Fruit fly (Drosophila melanogaster) whole organism, wandering third instar larva: ENCODE measurements around the gene CG44774.

ENCODE experiments used
- Abd-B ChIP-seq: fragments of >200 bp; optimal IDR thresholded peaks from 2 replicates; lab custom pipeline; 2017; ENCODE audit warnings: missing biosample characterization, missing genetic modification characterization
- CG32264 ChIP-seq: fragments of 200-800 bp; sonication (Bioruptor generic); optimal IDR thresholded peaks from 2 replicates; lab custom pipeline; 2016; ENCODE audit warnings: missing biosample characterization, missing genetic modification characterization
- CG9705 ChIP-seq: fragments of 200-800 bp; sonication (Bioruptor generic); optimal IDR thresholded peaks from 2 replicates; lab custom pipeline; 2018; ENCODE audit warnings: missing biosample characterization, mild to moderate bottlenecking, missing genetic modification characterization
- CrebA ChIP-seq: fragments of 200-800 bp; sonication (Bioruptor generic); optimal IDR thresholded peaks from 2 replicates; lab custom pipeline; 2016; ENCODE audit warnings: missing biosample characterization, mild to moderate bottlenecking, missing genetic modification characterization, borderline replicate concordance
- Dfd ChIP-seq: fragments of >200 bp; optimal IDR thresholded peaks from 2 replicates; lab custom pipeline; 2017; ENCODE audit warnings: missing biosample characterization, missing genetic modification characterization
- Dif ChIP-seq: fragments of 200-275, 200-300 bp; sonication (Bioruptor generic); optimal IDR thresholded peaks from 2 replicates; lab custom pipeline; 2018; ENCODE audit warnings: missing biosample characterization, missing genetic modification characterization; ENCODE audit not compliant: partially characterized antibody
- GATAd ChIP-seq: sonication (Bioruptor generic); optimal IDR thresholded peaks from 2 replicates; lab custom pipeline; 2016; ENCODE audit warnings: missing biosample characterization, missing genetic modification characterization
- HLH106 ChIP-seq: fragments of 200-800 bp; optimal IDR thresholded peaks from 3 replicates; lab custom pipeline; 2019; ENCODE audit warnings: missing biosample characterization, mild to moderate bottlenecking, missing genetic modification characterization, moderate library complexity
- Hnf4 ChIP-seq: fragments of 200-800 bp; sonication (Bioruptor generic); optimal IDR thresholded peaks from 2 replicates; lab custom pipeline; 2016; ENCODE audit warnings: missing biosample characterization, mild to moderate bottlenecking, missing genetic modification characterization
- Hr78 ChIP-seq: fragments of >200 bp; optimal IDR thresholded peaks from 2 replicates; lab custom pipeline; 2017; ENCODE audit warnings: missing biosample characterization, missing genetic modification characterization
- Hr83 ChIP-seq: fragments of 200-300 bp; sonication (Bioruptor generic); optimal IDR thresholded peaks from 2 replicates; lab custom pipeline; 2016; ENCODE audit warnings: missing biosample characterization, mild to moderate bottlenecking, missing genetic modification characterization, moderate library complexity; ENCODE audit not compliant: poor library complexity, severe bottlenecking
- Jra ChIP-seq: sonication (Bioruptor generic); optimal IDR thresholded peaks from 2 replicates; lab custom pipeline; 2016; ENCODE audit warnings: missing biosample characterization, missing genetic modification characterization
- Mio ChIP-seq: sonication (Bioruptor generic); optimal IDR thresholded peaks from 2 replicates; lab custom pipeline; 2016; ENCODE audit warnings: missing biosample characterization, missing genetic modification characterization
- Myc ChIP-seq: fragments of >200 bp; optimal IDR thresholded peaks from 2 replicates; lab custom pipeline; 2017
- N ChIP-seq: fragments of >200 bp; optimal IDR thresholded peaks from 2 replicates; lab custom pipeline; 2018; ENCODE audit warnings: missing biosample characterization, missing external identifiers, missing genetic modification characterization
- OdsH ChIP-seq: fragments of 200-800 bp; sonication (Bioruptor generic); optimal IDR thresholded peaks from 2 replicates; lab custom pipeline; 2016; ENCODE audit warnings: missing biosample characterization, mild to moderate bottlenecking, missing genetic modification characterization
- Rel ChIP-seq, 2 experiments: fragments of 200-800 bp; sonication (Bioruptor generic) in 1 of 2; optimal IDR thresholded peaks; 2 replicates in 1 of 2; 3 replicates in 1 of 2; lab custom pipeline; 2016 to 2019; ENCODE audit warnings: mild to moderate bottlenecking in 2 of 2, missing biosample characterization in 2 of 2, missing genetic modification characterization in 2 of 2, moderate library complexity in 1 of 2
- Sp1 ChIP-seq: fragments of 200-800 bp; sonication (Bioruptor generic); optimal IDR thresholded peaks from 3 replicates; lab custom pipeline; 2019; ENCODE audit warnings: missing biosample characterization, mild to moderate bottlenecking, missing genetic modification characterization, moderate library complexity
- Vsx2 ChIP-seq: fragments of 200-300, 225-300 bp; sonication (Bioruptor generic); optimal IDR thresholded peaks from 2 replicates; lab custom pipeline; 2018; ENCODE audit warnings: missing biosample characterization, missing genetic modification characterization; ENCODE audit not compliant: partially characterized antibody
- br ChIP-seq: fragments of 200-800 bp; sonication (Bioruptor generic); optimal IDR thresholded peaks from 2 replicates; lab custom pipeline; 2016; ENCODE audit warnings: missing biosample characterization, missing genetic modification characterization
- brk ChIP-seq: fragments of 200-800 bp; sonication (Bioruptor generic); optimal IDR thresholded peaks from 2 replicates; lab custom pipeline; 2016; ENCODE audit warnings: missing biosample characterization, mild to moderate bottlenecking, missing genetic modification characterization
- dl ChIP-seq, 2 experiments: fragments of 175-275, 200-275 bp in 1 of 2; fragments of 200-275 bp in 1 of 2; sonication (Bioruptor generic); optimal IDR thresholded peaks; lab custom pipeline; 2018; ENCODE audit warnings: mild to moderate bottlenecking in 2 of 2, missing biosample characterization in 2 of 2, missing genetic modification characterization in 2 of 2, moderate library complexity in 2 of 2; ENCODE audit not compliant: partially characterized antibody in 2 of 2, insufficient read depth in 1 of 2
- dmrt93B ChIP-seq: fragments of 200-800 bp; sonication (Bioruptor generic); optimal IDR thresholded peaks from 2 replicates; lab custom pipeline; 2018; ENCODE audit warnings: missing biosample characterization, mild to moderate bottlenecking, missing genetic modification characterization
- dsf ChIP-seq: sonication (Bioruptor generic); optimal IDR thresholded peaks from 2 replicates; lab custom pipeline; 2016; ENCODE audit warnings: missing biosample characterization, missing genetic modification characterization, borderline replicate concordance
- ey ChIP-seq: fragments of 200-800 bp; sonication (Bioruptor generic); optimal IDR thresholded peaks from 2 replicates; lab custom pipeline; 2016; ENCODE audit warnings: missing biosample characterization, missing genetic modification characterization
- foxo ChIP-seq, 2 experiments: fragments of 200-800 bp; sonication (Bioruptor generic); optimal IDR thresholded peaks; 2 replicates in 1 of 2; 3 replicates in 1 of 2; lab custom pipeline; 2016 to 2017; ENCODE audit warnings: missing biosample characterization in 2 of 2, missing genetic modification characterization in 2 of 2
- fru ChIP-seq: fragments of 200-800 bp; sonication (Bioruptor generic); optimal IDR thresholded peaks from 3 replicates; lab custom pipeline; 2016; ENCODE audit warnings: missing biosample characterization, mild to moderate bottlenecking, missing genetic modification characterization
- h ChIP-seq: fragments of 200-800 bp; sonication (Bioruptor generic); optimal IDR thresholded peaks from 3 replicates; lab custom pipeline; 2016; ENCODE audit warnings: missing biosample characterization, mild to moderate bottlenecking, missing genetic modification characterization
- jim ChIP-seq: fragments of 175-275, 200-325 bp; sonication (Bioruptor generic); optimal IDR thresholded peaks from 2 replicates; lab custom pipeline; 2016; ENCODE audit warnings: missing biosample characterization, mild to moderate bottlenecking, missing genetic modification characterization
- lola ChIP-seq: fragments of >200 bp; optimal IDR thresholded peaks from 2 replicates; lab custom pipeline; 2017; ENCODE audit warnings: missing biosample characterization, missing genetic modification characterization
- pan ChIP-seq: fragments of >200 bp; optimal IDR thresholded peaks from 2 replicates; lab custom pipeline; 2017
- psq ChIP-seq: fragments of 200-800 bp; sonication (Bioruptor generic); optimal IDR thresholded peaks from 3 replicates; lab custom pipeline; 2017; ENCODE audit warnings: missing biosample characterization, mild to moderate bottlenecking, missing genetic modification characterization, moderate library complexity
- rgr ChIP-seq: fragments of 200-800 bp; sonication (Bioruptor generic); optimal IDR thresholded peaks from 3 replicates; lab custom pipeline; 2016; ENCODE audit warnings: missing biosample characterization, mild to moderate bottlenecking, missing genetic modification characterization
- sage ChIP-seq: fragments of 200-800 bp; sonication (Bioruptor generic); optimal IDR thresholded peaks from 2 replicates; lab custom pipeline; 2016; ENCODE audit warnings: missing biosample characterization, mild to moderate bottlenecking, missing genetic modification characterization
- sv ChIP-seq: fragments of 200-800 bp; sonication (Bioruptor generic); optimal IDR thresholded peaks from 3 replicates; lab custom pipeline; 2016; ENCODE audit warnings: missing biosample characterization, missing genetic modification characterization
- tai ChIP-seq: sonication (Bioruptor generic); optimal IDR thresholded peaks from 2 replicates; lab custom pipeline; 2016; ENCODE audit warnings: missing biosample characterization, missing genetic modification characterization
- usp ChIP-seq: fragments of >200 bp; optimal IDR thresholded peaks from 2 replicates; lab custom pipeline; 2017; ENCODE audit warnings: missing biosample characterization, missing genetic modification characterization
- woc ChIP-seq: sonication (Bioruptor generic); optimal IDR thresholded peaks from 2 replicates; lab custom pipeline; 2016; ENCODE audit warnings: missing biosample characterization, mild to moderate bottlenecking, missing genetic modification characterization

The CG44774 gene

dm6 chrX:4937222-4938071, 458 bp downstream of the CG44774 start:
- TF ChIP-seq psq: peak; percentile 46
- no peak for TF ChIP-seq pan (lab: Kevin White, UChicago)
- TF ChIP-seq N (GFP tag; lab: Kevin White, UChicago): no peak
- TF ChIP-seq rgr (GFP tag; lab: Kevin White, UChicago): peak; percentile 29

dm6 chrX:4935979-4936843, 1.7 kb downstream of the CG44774 start:
- TF ChIP-seq Jra (GFP tag; lab: Kevin White, UChicago) (peak; percentile 30), Hr78 (GFP tag; lab: Kevin White, UChicago) (no peak), Dif (GFP tag; lab: Kevin White, UChicago) (no peak), sv (GFP tag; lab: Kevin White, UChicago) (no peak), lola (GFP tag; lab: Kevin White, UChicago) (no peak), brk (GFP tag; lab: Kevin White, UChicago) (no peak), jim (GFP tag; lab: Kevin White, UChicago) (no peak), GATAd (no peak), tai (GFP tag; lab: Kevin White, UChicago) (peak; percentile 57), N (GFP tag; lab: Kevin White, UChicago) (no peak), Sp1 (GFP tag; lab: Kevin White, UChicago) (peak; percentile 33), Hnf4 (GFP tag; lab: Kevin White, UChicago) (peak; percentile 21), woc (GFP tag; lab: Kevin White, UChicago) (no peak), HLH106 (peak; percentile 15), psq (peak; percentile 94), sage (peak; percentile 11), dl (GFP tag; optimal IDR thresholded peaks at IDR 0.05; lab: Kevin White, UChicago; ENCODE audit: insufficient read depth in 1 of 2, partially characterized antibody in 2 of 2) (no peak), Abd-B (GFP tag; lab: Kevin White, UChicago) (no peak), Hr83 (peak; percentile 91), Dfd (GFP tag; lab: Kevin White, UChicago) (no peak), h (GFP tag; lab: Kevin White, UChicago) (peak; percentile 75), pan (lab: Kevin White, UChicago) (no peak), OdsH (GFP tag; lab: Kevin White, UChicago) (peak; percentile 59), CrebA (no peak), br (GFP tag; lab: Kevin White, UChicago) (peak; percentile 30), ey (peak; percentile 30), Vsx2 (GFP tag; lab: Kevin White, UChicago) (no peak), Mio (no peak), Myc (lab: Kevin White, UChicago) (no peak), usp (GFP tag; lab: Kevin White, UChicago) (no peak), CG9705 (GFP tag; lab: Kevin White, UChicago) (no peak), dmrt93B (GFP tag; lab: Kevin White, UChicago) (peak; percentile 7), rgr (GFP tag; lab: Kevin White, UChicago) (peak; percentile 51), foxo (GFP tag; optimal IDR thresholded peaks at IDR 0.05; lab: Kevin White, UChicago) (peak in 1 of 2 experiments; percentile 43), dsf (peak; percentile 36), fru (GFP tag; lab: Kevin White, UChicago) (peak; percentile 62), Rel (GFP tag; optimal IDR thresholded peaks at IDR 0.05; lab: Kevin White, UChicago) (no peak), Rel (tag; optimal IDR thresholded peaks at IDR 0.05; lab: Kevin White, UChicago) (no peak), CG32264 (GFP tag; lab: Kevin White, UChicago) (no peak)
